Fruit fly (Drosophila melanogaster) whole organism, embryonic: ENCODE results near the gene ClC-c.

Source experiments
- Adf1 ChIP-seq: fragments of 200-800 bp; sonication (Bioruptor generic); IDR thresholded peaks from 2 replicates; pipeline ENCODE4 v1.3.6; 2022; ENCODE audit warnings: missing biosample characterization, missing genetic modification characterization
- Atf6 ChIP-seq: fragments of 200-800 bp; sonication (Bioruptor generic); IDR thresholded peaks from 2 replicates; pipeline ENCODE4 v1.3.6; 2022; ENCODE audit warnings: missing biosample characterization, missing genetic modification characterization
- Bteb2 ChIP-seq: fragments of 200-800 bp; sonication (Bioruptor generic); optimal IDR thresholded peaks from 2 replicates; lab custom pipeline; 2016; ENCODE audit warnings: missing biosample characterization, missing genetic modification characterization
- CG10366 ChIP-seq: fragments of 200-800 bp; sonication (Bioruptor generic); IDR thresholded peaks from 2 replicates; pipeline ENCODE4 v1.3.6; 2022; ENCODE audit warnings: missing biosample characterization, missing genetic modification characterization
- CG10543 ChIP-seq: fragments of 200-800 bp; sonication (Bioruptor generic); optimal IDR thresholded peaks from 3 replicates; lab custom pipeline; 2017; ENCODE audit warnings: missing biosample characterization, mild to moderate bottlenecking, missing genetic modification characterization, moderate library complexity
- CG1233 ChIP-seq: fragments of 200-800 bp; sonication (Bioruptor generic); optimal IDR thresholded peaks from 4 replicates; lab custom pipeline; 2018; ENCODE audit warnings: missing biosample characterization, mild to moderate bottlenecking, missing genetic modification characterization
- CG12942 ChIP-seq: fragments of 200-800 bp; sonication (Bioruptor generic); optimal IDR thresholded peaks from 3 replicates; lab custom pipeline; 2016; ENCODE audit warnings: missing biosample characterization, missing genetic modification characterization
- CG13287 ChIP-seq: fragments of 200-800 bp; sonication (Bioruptor generic); IDR thresholded peaks from 2 replicates; pipeline ENCODE4 v1.3.6; 2022; ENCODE audit warnings: missing biosample characterization, missing genetic modification characterization; ENCODE audit not compliant: partially characterized antibody
- CG14050 ChIP-seq: fragments of 200-800 bp; sonication (Bioruptor generic); IDR thresholded peaks from 3 replicates; pipeline ENCODE4 v1.3.6; 2022; ENCODE audit warnings: missing biosample characterization, missing genetic modification characterization
- CG14965 ChIP-seq: fragments of 200-800 bp; sonication (Bioruptor generic); optimal IDR thresholded peaks from 2 replicates; lab custom pipeline; 2016; ENCODE audit warnings: missing biosample characterization, missing genetic modification characterization, borderline replicate concordance
- CG16815 ChIP-seq: fragments of 200-800 bp; sonication (Bioruptor generic); optimal IDR thresholded peaks from 3 replicates; lab custom pipeline; 2017; ENCODE audit warnings: missing biosample characterization, mild to moderate bottlenecking, missing genetic modification characterization
- CG17328 ChIP-seq: fragments of 200-800 bp; sonication (Bioruptor generic); IDR thresholded peaks from 2 replicates; pipeline ENCODE4 v1.3.6; 2022; ENCODE audit warnings: missing biosample characterization, missing genetic modification characterization
- CG17359 ChIP-seq: fragments of 200-800 bp; sonication (Bioruptor generic); optimal IDR thresholded peaks from 3 replicates; lab custom pipeline; 2018; ENCODE audit warnings: missing biosample characterization, mild to moderate bottlenecking, missing genetic modification characterization, moderate library complexity
- CG17802 ChIP-seq: fragments of 200-800 bp; sonication (Bioruptor generic); optimal IDR thresholded peaks from 2 replicates; lab custom pipeline; 2018; ENCODE audit warnings: missing biosample characterization, mild to moderate bottlenecking, missing genetic modification characterization, moderate library complexity
- CG30403 ChIP-seq: fragments of 200-800 bp; sonication (Bioruptor generic); optimal IDR thresholded peaks from 3 replicates; lab custom pipeline; 2016; ENCODE audit warnings: missing biosample characterization, missing genetic modification characterization
- CG32767 ChIP-seq: fragments of 200-800 bp; sonication (Bioruptor generic); IDR thresholded peaks from 2 replicates; pipeline ENCODE4 v1.3.6; 2022; ENCODE audit warnings: missing biosample characterization, missing genetic modification characterization
- CG3838 ChIP-seq: fragments of 200-800 bp; sonication (Bioruptor generic); optimal IDR thresholded peaks from 3 replicates; lab custom pipeline; 2016; ENCODE audit warnings: missing biosample characterization, missing genetic modification characterization
- CG42726 ChIP-seq: fragments of 200-800 bp; sonication (Bioruptor generic); IDR thresholded peaks from 2 replicates; pipeline ENCODE4 v1.3.6; 2022; ENCODE audit warnings: missing biosample characterization, missing genetic modification characterization; ENCODE audit not compliant: partially characterized antibody
- CG5180 ChIP-seq: fragments of 200-800 bp; sonication (Bioruptor generic); optimal IDR thresholded peaks from 3 replicates; lab custom pipeline; 2017; ENCODE audit warnings: missing biosample characterization, missing genetic modification characterization, mild to moderate bottlenecking, moderate library complexity, missing genetic modification reagents
- CG5953 ChIP-seq: fragments of 200-800 bp; sonication (Bioruptor generic); IDR thresholded peaks from 2 replicates; pipeline ENCODE4 v1.3.6; 2022; ENCODE audit warnings: missing biosample characterization, missing genetic modification characterization
- CG6765 ChIP-seq: fragments of 200-800 bp; sonication (Bioruptor generic); optimal IDR thresholded peaks from 3 replicates; lab custom pipeline; 2017; ENCODE audit warnings: missing biosample characterization, mild to moderate bottlenecking, missing genetic modification characterization
- CG7839 ChIP-seq: fragments of 200-800 bp; sonication (Bioruptor generic); optimal IDR thresholded peaks from 3 replicates; lab custom pipeline; 2018; ENCODE audit warnings: missing biosample characterization, mild to moderate bottlenecking, missing genetic modification characterization, moderate library complexity
- CG7928 ChIP-seq: fragments of 200-800 bp; sonication (Bioruptor generic); optimal IDR thresholded peaks from 2 replicates; lab custom pipeline; 2017; ENCODE audit warnings: missing biosample characterization, mild to moderate bottlenecking, missing genetic modification characterization
- CG8944 ChIP-seq: fragments of 200-800 bp; sonication (Bioruptor generic); optimal IDR thresholded peaks from 3 replicates; lab custom pipeline; 2016; ENCODE audit warnings: missing biosample characterization, missing genetic modification characterization
- CG9817 ChIP-seq: fragments of 200-800 bp; sonication (Bioruptor generic); optimal IDR thresholded peaks from 2 replicates; lab custom pipeline; 2018; ENCODE audit warnings: missing biosample characterization, mild to moderate bottlenecking, missing genetic modification characterization, moderate library complexity
- Chrac-16 ChIP-seq: fragments of 200-800 bp; sonication (Bioruptor generic); optimal IDR thresholded peaks from 3 replicates; lab custom pipeline; 2016; ENCODE audit warnings: missing biosample characterization, missing genetic modification characterization
- ERR ChIP-seq: fragments of 200-800 bp; sonication (Bioruptor generic); optimal IDR thresholded peaks from 2 replicates; lab custom pipeline; 2016; ENCODE audit warnings: missing biosample characterization, missing genetic modification characterization
- HLH3B ChIP-seq: fragments of 200-800 bp; sonication (Bioruptor generic); IDR thresholded peaks from 2 replicates; pipeline ENCODE4 v1.3.6; 2022; ENCODE audit warnings: missing biosample characterization, missing genetic modification characterization
- HmgD ChIP-seq: fragments of 200-800 bp; sonication (Bioruptor generic); optimal IDR thresholded peaks from 3 replicates; lab custom pipeline; 2016; ENCODE audit warnings: missing biosample characterization, missing genetic modification characterization
- Hsf ChIP-seq: fragments of 200-800 bp; sonication (Bioruptor generic); optimal IDR thresholded peaks from 3 replicates; lab custom pipeline; 2016; ENCODE audit warnings: missing biosample characterization, missing genetic modification characterization
- Lpt ChIP-seq: fragments of >200 bp; optimal IDR thresholded peaks from 2 replicates; lab custom pipeline; 2018; ENCODE audit warnings: missing biosample characterization, missing genetic modification characterization
- PHDP ChIP-seq: fragments of 200-800 bp; sonication (Bioruptor generic); optimal IDR thresholded peaks from 3 replicates; lab custom pipeline; 2018; ENCODE audit warnings: missing biosample characterization, mild to moderate bottlenecking, missing genetic modification characterization, moderate library complexity
- Ptx1 ChIP-seq: fragments of 200-800 bp; sonication (Bioruptor generic); IDR thresholded peaks from 2 replicates; pipeline ENCODE4 v1.3.6; 2022; ENCODE audit warnings: missing biosample characterization, missing genetic modification characterization
- Ravus ChIP-seq: fragments of 200-800 bp; sonication (Bioruptor generic); IDR thresholded peaks from 2 replicates; pipeline ENCODE4 v1.3.6; 2022; ENCODE audit warnings: missing biosample characterization, missing genetic modification characterization
- Rfx ChIP-seq: fragments of 200-800 bp; sonication (Bioruptor generic); IDR thresholded peaks from 2 replicates; pipeline ENCODE4 v1.3.6; 2022; ENCODE audit warnings: missing biosample characterization, missing genetic modification characterization
- Sin3A ChIP-seq: fragments of >200 bp; optimal IDR thresholded peaks from 2 replicates; lab custom pipeline; 2018
- Spps ChIP-seq: fragments of 200-800 bp; sonication (Bioruptor generic); optimal IDR thresholded peaks from 2 replicates; lab custom pipeline; 2018; ENCODE audit warnings: missing biosample characterization, mild to moderate bottlenecking, missing genetic modification characterization
- Trl ChIP-seq, 3 experiments: fragments of >200 bp in 2 of 3; fragments of 200-800 bp in 1 of 3; sonication (Bioruptor generic) in 1 of 3; optimal IDR thresholded peaks; 2 replicates in 1 of 3; 3 replicates in 2 of 3; lab custom pipeline; 2016 to 2017; ENCODE audit warnings: missing biosample characterization in 1 of 3, missing genetic modification characterization in 1 of 3
- ac ChIP-seq: fragments of 200-800 bp; sonication (Bioruptor generic); optimal IDR thresholded peaks from 3 replicates; lab custom pipeline; 2017; ENCODE audit warnings: missing biosample characterization, mild to moderate bottlenecking, missing genetic modification characterization
- aop ChIP-seq: fragments of 200-800 bp; sonication (Bioruptor generic); IDR thresholded peaks from 2 replicates; pipeline ENCODE4 v1.3.6; 2022; ENCODE audit warnings: missing biosample characterization, missing genetic modification characterization
- ap ChIP-seq: fragments of 200-800 bp; sonication (Bioruptor generic); IDR thresholded peaks from 2 replicates; pipeline ENCODE4 v1.3.6; 2022; ENCODE audit warnings: missing biosample characterization, missing genetic modification characterization
- az2 ChIP-seq: fragments of 200-800 bp; sonication (Bioruptor generic); optimal IDR thresholded peaks from 3 replicates; lab custom pipeline; 2016; ENCODE audit warnings: missing biosample characterization, missing genetic modification characterization
- en ChIP-seq: fragments of 200-800 bp; sonication (Bioruptor generic); optimal IDR thresholded peaks from 2 replicates; lab custom pipeline; 2016; ENCODE audit warnings: missing biosample characterization, missing genetic modification characterization
- esg ChIP-seq: fragments of 200-800 bp; sonication (Bioruptor generic); conservative IDR thresholded peaks from 2 replicates; pipeline ENCODE4 v1.3.6; 2022; ENCODE audit warnings: missing biosample characterization, missing genetic modification characterization
- eyg ChIP-seq: fragments of 200-800 bp; sonication (Bioruptor generic); optimal IDR thresholded peaks from 3 replicates; lab custom pipeline; 2016; ENCODE audit warnings: missing biosample characterization, missing genetic modification characterization
- fd3F ChIP-seq: fragments of 200-800 bp; sonication (Bioruptor generic); optimal IDR thresholded peaks from 2 replicates; lab custom pipeline; 2018; ENCODE audit warnings: missing biosample characterization, mild to moderate bottlenecking, missing genetic modification characterization, moderate library complexity
- ham ChIP-seq: fragments of 200-800 bp; sonication (Bioruptor generic); IDR thresholded peaks from 2 replicates; pipeline ENCODE4 v1.3.6; 2022; ENCODE audit warnings: missing biosample characterization, missing genetic modification characterization
- pb ChIP-seq: fragments of 200-800 bp; sonication (Bioruptor generic); optimal IDR thresholded peaks from 3 replicates; lab custom pipeline; 2016; ENCODE audit warnings: missing biosample characterization, missing genetic modification characterization
- sisA ChIP-seq: fragments of 200-800 bp; sonication (Bioruptor generic); IDR thresholded peaks from 2 replicates; pipeline ENCODE4 v1.3.6; 2022; ENCODE audit warnings: missing biosample characterization, missing genetic modification characterization
- vvl ChIP-seq: fragments of 200-800 bp; sonication (Bioruptor generic); IDR thresholded peaks from 2 replicates; pipeline ENCODE4 v1.3.6; 2022; ENCODE audit warnings: missing biosample characterization, missing genetic modification characterization

Gene ClC-c

DNA sequence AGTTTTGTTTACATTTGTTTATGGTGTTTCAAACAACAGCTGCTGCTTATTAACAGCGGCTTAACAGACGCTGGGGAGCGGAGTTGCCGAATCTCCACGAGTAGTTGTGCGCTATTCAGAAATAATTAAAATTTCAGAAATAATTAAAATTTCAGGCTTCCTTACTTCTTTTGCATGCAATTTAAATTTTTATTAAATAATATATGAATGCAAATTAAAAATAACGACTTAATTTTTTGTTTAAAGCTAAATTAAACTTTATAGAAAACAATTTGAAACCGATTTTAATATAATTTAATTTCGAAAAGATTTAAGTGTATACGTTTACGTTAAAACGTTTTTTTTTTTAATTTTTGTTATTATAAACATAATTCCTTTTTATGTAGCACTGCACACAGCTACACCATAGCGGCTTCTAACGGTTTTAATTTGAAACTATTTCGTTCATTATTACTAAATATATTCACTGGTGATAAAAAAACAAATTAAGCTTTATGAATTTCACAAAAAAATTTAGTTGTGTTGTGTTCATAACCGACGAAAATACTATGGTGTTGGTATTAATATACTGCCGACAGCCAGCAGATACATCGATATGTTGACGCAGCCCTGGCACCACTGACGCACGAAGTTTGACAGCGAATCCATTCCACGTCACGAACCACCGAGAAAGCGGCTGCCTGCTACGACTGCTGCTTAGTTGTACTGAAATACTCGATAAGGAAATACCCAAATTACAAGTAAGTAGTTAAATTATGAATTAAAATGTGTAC, 38.9 kb downstream of the ClC-c start, which contains the start of gene SsRbeta (continued):
- TF ChIP-seq CG17802 (tag; lab: Kevin White, UChicago) (no peak), aop (GFP tag; lab: Robert Waterston, UW) (0 out of 2 replicates have a peak, but pooled peaks have one; percentile 4), CG17328 (peak; percentile 75), az2 (GFP tag; lab: Kevin White, UChicago) (no peak), Chrac-16 (GFP tag; lab: Kevin White, UChicago) (no peak), CG7928 (peak; percentile 95), esg (GFP tag; lab: Robert Waterston, UW) (peak; percentile 41), PHDP (tag; lab: Kevin White, UChicago) (peak; percentile 7), ap (GFP tag; lab: Robert Waterston, UW) (peak; percentile 70), CG16815 (GFP tag; lab: Kevin White, UChicago) (no peak), CG14965 (GFP tag; lab: Kevin White, UChicago) (no peak), Bteb2 (GFP tag; lab: Kevin White, UChicago) (no peak), Hsf (GFP tag; lab: Kevin White, UChicago) (no peak), Ptx1 (GFP tag; lab: Robert Waterston, UW) (peak; percentile 4; the same call in 1 of the 2 replicates), Trl (optimal IDR thresholded peaks at IDR 0.05; lab: Kevin White, UChicago) (no peak), Trl (GFP tag; optimal IDR thresholded peaks at IDR 0.05; lab: Kevin White, UChicago) (no peak), fd3F (GFP tag; lab: Kevin White, UChicago) (peak; percentile 4), CG9817 (tag; lab: Kevin White, UChicago) (no peak), CG30403 (GFP tag; lab: Kevin White, UChicago) (peak; percentile 55), sisA (GFP tag; lab: Robert Waterston, UW) (no peak; the same call in 1 of the 2 replicates), CG12942 (no peak), CG13287 (GFP tag; lab: Robert Waterston, UW) (peak; percentile 79), ac (GFP tag; lab: Kevin White, UChicago) (no peak), CG7839 (peak; percentile 9), CG32767 (GFP tag; lab: Robert Waterston, UW) (no peak; the same call in 1 of the 2 replicates), Spps (tag; lab: Kevin White, UChicago) (no peak), CG14050 (GFP tag; lab: Robert Waterston, UW) (no peak; the same call in 2 of the 3 replicates), HLH3B (GFP tag; lab: Robert Waterston, UW) (peak; percentile 51), CG6765 (no peak), Lpt (GFP tag; lab: Kevin White, UChicago) (no peak), CG17359 (no peak), Sin3A (lab: Kevin White, UChicago) (peak; percentile 37), CG5180 (GFP tag; lab: Kevin White, UChicago) (peak; percentile 13), CG5953 (no peak; the same call in 1 of the 2 replicates), eyg (no peak), CG10543 (GFP tag; lab: Kevin White, UChicago) (peak; percentile 54), Atf6 (GFP tag; lab: Robert Waterston, UW) (no peak), vvl (GFP tag; lab: Robert Waterston, UW) (peak; percentile 32), ham (GFP tag; lab: Robert Waterston, UW) (no peak), HmgD (GFP tag; lab: Kevin White, UChicago) (no peak), en (GFP tag; lab: Kevin White, UChicago) (no peak), ERR (no peak), Ravus (no peak), Adf1 (GFP tag; lab: Robert Waterston, UW) (no peak), CG10366 (GFP tag; lab: Robert Waterston, UW) (peak; percentile 46), CG8944 (GFP tag; lab: Kevin White, UChicago) (no peak), CG42726 (peak; percentile 78; the same call in 1 of the 2 replicates), CG3838 (GFP tag; lab: Kevin White, UChicago) (no peak), Rfx (peak; percentile 66), CG1233 (GFP tag; lab: Kevin White, UChicago) (no peak), pb (GFP tag; lab: Kevin White, UChicago) (no peak)
